Worm (Caenorhabditis elegans) whole organism, L4 larva: ENCODE data around the gene H35B03.1.
A peak's percentile ranks its signal among the peaks of the same experiment; 100 is the strongest.

ENCODE experiments used
- R02D3.7 ChIP-seq: fragments of 150-350 bp; sonication (generic microtip); optimal IDR thresholded peaks from 3 replicates; lab custom pipeline; 2014; ENCODE audit warnings: missing biosample characterization, missing genetic modification characterization
- aha-1 ChIP-seq: fragments of 150-350 bp; peaks from one replicate; lab custom pipeline; 2014; ENCODE audit warnings: missing biosample characterization, missing genetic modification characterization
- ces-1 ChIP-seq: fragments of 150-350 bp; sonication (generic microtip); optimal IDR thresholded peaks from 4 replicates; lab custom pipeline; 2014; ENCODE audit warnings: missing biosample characterization, missing genetic modification reagents, missing genetic modification characterization
- egl-27 ChIP-seq: sonication (generic microtip); optimal IDR thresholded peaks from 3 replicates; lab custom pipeline; 2017; ENCODE audit warnings: missing biosample characterization, missing genetic modification reagents, missing genetic modification characterization
- fos-1 ChIP-seq: fragments of 150-350 bp; optimal IDR thresholded peaks from 2 replicates; lab custom pipeline; 2014; ENCODE audit warnings: missing biosample characterization, missing genetic modification characterization
- lin-39 ChIP-seq: fragments of 150-350 bp; optimal IDR thresholded peaks from 2 replicates; lab custom pipeline; 2014; ENCODE audit warnings: missing biosample characterization, missing genetic modification reagents, missing genetic modification characterization
- lsy-2 ChIP-seq, 2 experiments: fragments of 150-350 bp in 1 of 2; sonication (generic microtip) in 1 of 2; optimal IDR thresholded peaks; 2 replicates each; lab custom pipeline; 2014 to 2017; ENCODE audit warnings: missing biosample characterization in 2 of 2, missing genetic modification characterization in 2 of 2
- nhr-237 ChIP-seq: sonication (generic microtip); optimal IDR thresholded peaks from 2 replicates; lab custom pipeline; 2017; ENCODE audit warnings: missing biosample characterization, missing genetic modification characterization
- nhr-42 ChIP-seq: fragments of 200-800 bp; sonication (Bioruptor generic); IDR thresholded peaks from 2 replicates; pipeline ENCODE4 v1.3.6; 2022; ENCODE audit warnings: missing genetic modification characterization, missing compliant biosample characterization
- nhr-48 ChIP-seq: sonication (generic microtip); optimal IDR thresholded peaks from 2 replicates; lab custom pipeline; 2016; ENCODE audit warnings: mild to moderate bottlenecking, missing genetic modification characterization, missing compliant biosample characterization
- snpc-4 ChIP-seq: fragments of 150-350 bp; optimal IDR thresholded peaks from 2 replicates; lab custom pipeline; 2014; ENCODE audit warnings: missing biosample characterization, missing genetic modification characterization
- zag-1 ChIP-seq: fragments of 150-350 bp; optimal IDR thresholded peaks from 2 replicates; lab custom pipeline; 2014; ENCODE audit warnings: missing biosample characterization, missing genetic modification characterization

DNA sequence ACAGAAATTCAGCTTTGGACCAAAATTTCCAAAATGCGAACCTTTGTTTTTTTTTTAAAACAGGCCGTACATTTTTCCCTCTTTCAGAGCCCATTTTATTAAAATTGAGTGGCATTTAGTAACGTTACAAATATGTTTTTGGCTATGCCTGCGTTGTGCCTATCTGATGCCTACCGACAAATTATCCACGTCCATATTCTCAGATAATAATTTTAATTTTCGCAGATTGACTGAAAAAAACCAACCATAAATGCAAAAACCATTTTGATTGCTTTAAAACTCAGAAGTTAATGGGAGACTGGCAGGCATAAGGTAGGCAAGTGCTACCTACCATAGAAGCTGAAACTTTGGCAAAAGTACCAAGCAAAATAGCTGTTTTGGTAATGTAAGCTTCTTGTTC lies 35.3 kb downstream of the H35B03.1 start:
- TF ChIP-seq lin-39 (tag; lab: Kevin White, UChicago) (no peak), nhr-237 (tag; lab: Kevin White, UChicago) (no peak), nhr-42 (GFP tag; lab: Robert Waterston, UW) (no peak), ces-1 (GFP tag; lab: Kevin White, UChicago) (no peak), zag-1 (tag; lab: Kevin White, UChicago) (no peak), snpc-4 (no peak), egl-27 (tag; lab: Kevin White, UChicago) (no peak), aha-1 (peak; percentile 92), R02D3.7 (tag; lab: Kevin White, UChicago) (no peak), nhr-48 (tag; lab: Kevin White, UChicago) (no peak), lsy-2 (tag; optimal IDR thresholded peaks at IDR 0.05; lab: Kevin White, UChicago) (no peak), fos-1 (tag; lab: Kevin White, UChicago) (no peak)
